Fruit fly (Drosophila melanogaster): ENCODE measurements around the gene snRNP-U1-C.

The snRNP-U1-C gene

DNA sequence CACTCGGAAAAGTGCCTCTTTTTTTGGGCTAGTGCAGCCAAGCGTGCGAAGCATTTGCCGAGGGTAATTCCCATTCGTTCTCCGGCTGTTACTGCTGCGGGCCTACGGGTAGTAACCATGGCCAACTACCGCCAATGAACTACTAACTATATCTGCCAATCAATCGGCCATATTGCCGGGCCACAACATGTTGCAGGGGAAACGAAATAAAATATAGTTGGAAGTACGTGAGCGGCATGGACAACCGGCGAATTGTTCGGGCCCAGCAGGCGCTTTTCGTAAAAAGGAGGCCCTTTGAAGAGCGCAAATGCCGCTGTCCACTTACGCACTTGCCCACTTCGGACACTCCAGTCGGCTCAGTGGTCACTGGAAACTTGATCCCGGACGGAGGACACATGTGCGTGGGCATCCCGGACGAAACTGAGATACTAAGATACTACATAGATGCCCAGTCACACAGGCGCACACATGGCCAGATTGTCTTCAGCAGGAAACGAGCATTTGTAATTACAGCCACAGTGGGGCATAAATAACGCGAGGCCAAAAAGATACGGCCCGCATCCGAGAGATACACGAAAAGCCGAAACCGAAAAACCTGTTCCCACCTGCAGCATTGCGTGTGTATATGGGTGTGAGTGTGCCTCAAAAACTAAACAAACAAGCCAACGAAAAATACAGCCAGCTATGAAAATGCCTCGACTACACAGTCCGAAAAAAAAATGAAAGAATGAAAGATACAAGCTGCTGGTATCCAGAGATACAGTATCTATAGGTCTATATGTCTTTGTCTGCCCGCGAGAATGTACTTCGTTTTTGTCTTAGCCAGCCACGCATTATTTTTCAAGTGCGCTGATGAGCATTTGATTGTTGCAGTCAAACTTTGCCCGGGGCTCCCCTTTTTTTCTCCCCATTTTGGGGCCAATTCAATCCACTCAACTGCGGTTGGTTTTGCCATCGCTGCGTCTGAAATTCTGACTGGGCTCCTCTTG lies 4.3 kb upstream of the snRNP-U1-C start:
- TF ChIP-seq Fer1 (GFP tag; optimal IDR thresholded peaks at IDR 0.05) (peak; percentile 42), lab (GFP tag; optimal IDR thresholded peaks at IDR 0.05) (peak; percentile 41), prd (optimal IDR thresholded peaks at IDR 0.05) (no peak), prd (GFP tag; IDR thresholded peaks at IDR 0.05) (peak; percentile 29; the same call in 1 of the 3 replicates), CG7928 (GFP tag; optimal IDR thresholded peaks at IDR 0.05) (no peak), CG33213 (GFP tag; optimal IDR thresholded peaks at IDR 0.05) (no peak), CoRest (tag; optimal IDR thresholded peaks at IDR 0.05) (peak; percentile 9), CG4282 (GFP tag; optimal IDR thresholded peaks at IDR 0.05) (no peak), CG2678 (tag; optimal IDR thresholded peaks at IDR 0.05) (peak; percentile 28), CG34422 (GFP tag; IDR thresholded peaks at IDR 0.05) (0 out of 3 replicates have a peak, but pooled peaks have one; percentile 20), Sox100B (GFP tag; optimal IDR thresholded peaks at IDR 0.05) (peak; percentile 41), Ssrp (tag; optimal IDR thresholded peaks at IDR 0.05) (no peak), Oli (tag; optimal IDR thresholded peaks at IDR 0.05) (no peak), ranshi (GFP tag; IDR thresholded peaks at IDR 0.05) (peak; percentile 3; the same call in 1 of the 2 replicates), Eip74EF (GFP tag; optimal IDR thresholded peaks at IDR 0.05) (no peak), Abd-B (GFP tag; optimal IDR thresholded peaks at IDR 0.05) (no peak), Rfx (GFP tag; IDR thresholded peaks at IDR 0.05) (no peak), CG14050 (GFP tag; IDR thresholded peaks at IDR 0.05) (no peak), gcm (GFP tag; optimal IDR thresholded peaks at IDR 0.05) (peak; percentile 57), Mad (GFP tag; optimal IDR thresholded peaks at IDR 0.05) (no peak), Blimp-1 (GFP tag; optimal IDR thresholded peaks at IDR 0.05) (peak; percentile 37), pnt (GFP tag; optimal IDR thresholded peaks at IDR 0.05) (peak; percentile 33), Bgb (GFP tag; IDR thresholded peaks at IDR 0.05; ENCODE audit: partially characterized antibody) (no peak), CG17568 (GFP tag; optimal IDR thresholded peaks at IDR 0.05) (peak; percentile 40), Xbp1 (GFP tag; optimal IDR thresholded peaks at IDR 0.05) (peak; percentile 16), kay (GFP tag; optimal IDR thresholded peaks at IDR 0.05) (no peak), HHEX (GFP tag; optimal IDR thresholded peaks at IDR 0.05) (peak; percentile 31), Dip3 (GFP tag; optimal IDR thresholded peaks at IDR 0.05) (no peak), ara (GFP tag; IDR thresholded peaks at IDR 0.05) (0 out of 2 replicates have a peak, but pooled peaks have one; percentile 22), dimm (GFP tag; IDR thresholded peaks at IDR 0.05) (no peak), zen2 (GFP tag; IDR thresholded peaks at IDR 0.05; ENCODE audit: partially characterized antibody) (no peak), Hmr (GFP tag; optimal IDR thresholded peaks at IDR 0.05) (peak; percentile 3), stc (GFP tag; IDR thresholded peaks at IDR 0.05) (peak; percentile 45; the same call in 1 of the 2 replicates), tin (GFP tag; optimal IDR thresholded peaks at IDR 0.05) (peak; percentile 31), Ets65A (GFP tag) (no peak), Asciz (GFP tag; optimal IDR thresholded peaks at IDR 0.05) (peak; percentile 3), CG12391 (tag; optimal IDR thresholded peaks at IDR 0.05) (peak; percentile 23), Jarid2 (GFP tag; optimal IDR thresholded peaks at IDR 0.05) (no peak), CrebB (tag; optimal IDR thresholded peaks at IDR 0.05) (no peak), CG12659 (GFP tag; optimal IDR thresholded peaks at IDR 0.05) (peak; percentile 23), CG12744 (GFP tag; optimal IDR thresholded peaks at IDR 0.05) (peak; percentile 4), CG17361 (GFP tag; IDR thresholded peaks at IDR 0.05) (0 out of 3 replicates have a peak, but pooled peaks have one; percentile 25), CG30431 (GFP tag; optimal IDR thresholded peaks at IDR 0.05) (no peak), NfI (GFP tag; optimal IDR thresholded peaks at IDR 0.05) (peak; percentile 6), CG18476 (GFP tag; optimal IDR thresholded peaks at IDR 0.05) (no peak), phol (tag; optimal IDR thresholded peaks at IDR 0.05) (peak; percentile 7), bsh (GFP tag; optimal IDR thresholded peaks at IDR 0.05) (peak in 1 of 2 experiments; percentile 45)

Measured in whole organism, embryonic.